Fruit fly (Drosophila melanogaster) Kc167 (cell line): ENCODE data around the gene sba.

Experiments used
- Myc ChIP-seq: fragments of >200 bp; optimal IDR thresholded peaks from 2 replicates; lab custom pipeline; 2017; ENCODE audit warnings: missing external identifiers
- insv ChIP-seq: fragments of >200 bp; optimal IDR thresholded peaks from 3 replicates; lab custom pipeline; 2018; ENCODE audit warnings: missing external identifiers
- psq ChIP-seq: fragments of >200 bp; optimal IDR thresholded peaks from 2 replicates; lab custom pipeline; 2017; ENCODE audit warnings: missing external identifiers
- ttk ChIP-seq: sonication (Bioruptor generic); optimal IDR thresholded peaks from 2 replicates; lab custom pipeline; 2017; ENCODE audit warnings: missing external identifiers

dm6 chr3R:23933684-23934575 lies 11.2 kb upstream of the sba start, which contains the start of gene CG5854:
- TF ChIP-seq psq (lab: Kevin White, UChicago), result no peak
- TF ChIP-seq ttk (lab: Kevin White, UChicago), result no peak
- TF ChIP-seq insv (lab: Kevin White, UChicago), result no peak
- TF ChIP-seq Myc (lab: Kevin White, UChicago), result no peak
